Worm (Caenorhabditis elegans) whole organism, young adult: Measurements from ENCODE around the gene B0524.6.

Source experiments
- hmg-20 ChIP-seq: fragments of 200-800 bp; sonication (Bioruptor generic); IDR thresholded peaks from 2 replicates; pipeline ENCODE4 v1.3.6; 2022; ENCODE audit warnings: missing genetic modification reagents, missing genetic modification characterization, missing compliant biosample characterization
- pha-4 ChIP-seq: fragments of 150-350 bp; sonication (generic microtip); optimal IDR thresholded peaks from 2 replicates; lab custom pipeline; 2014; ENCODE audit warnings: missing biosample characterization, missing genetic modification reagents, missing genetic modification characterization
- unc-130 ChIP-seq: sonication (generic microtip); optimal IDR thresholded peaks from 2 replicates; lab custom pipeline; 2016; ENCODE audit warnings: missing genetic modification reagents, missing genetic modification characterization, missing compliant biosample characterization

- TF ChIP-seq pha-4 (tag; lab: Kevin White, UChicago) (no peak), hmg-20 (no peak), unc-130 (GFP tag; lab: Kevin White, UChicago) (no peak)
Observed at ce11 chrIII:1856679-1857078, 48.8 kb downstream of the B0524.6 start.
